Worm (Caenorhabditis elegans) whole organism, L2 larva: ENCODE data around the gene F53C3.1.

Experiments used
- blmp-1 ChIP-seq: sonication (generic microtip); optimal IDR thresholded peaks from 2 replicates; lab custom pipeline; 2017; ENCODE audit warnings: missing genetic modification characterization, mild to moderate bottlenecking, missing compliant biosample characterization, antibody characterized with exemption, moderate library complexity; ENCODE audit not compliant: insufficient read depth
- zag-1 ChIP-seq: fragments of 150-350 bp; optimal IDR thresholded peaks from 2 replicates; lab custom pipeline; 2014; ENCODE audit warnings: missing biosample characterization, missing genetic modification characterization

- TF ChIP-seq blmp-1 (tag; lab: Kevin White, UChicago) (no peak), zag-1 (tag; lab: Kevin White, UChicago) (no peak)
These were observed 6.3 kb downstream of the F53C3.1 start for ce11 chrII:3917985-3918633.
